Worm (Caenorhabditis elegans): Measurements from ENCODE around the gene C29F5.1.
A peak's percentile ranks its signal among the peaks of the same experiment; 100 is the strongest.

The C29F5.1 gene

ce11 chrII:6331222-6331830 is 28.0 kb downstream of the C29F5.1 start, which contains the start of gene set-4 (continued):
- TF ChIP-seq zim-3 (tag; optimal IDR thresholded peaks at IDR 0.05): peak; percentile 11
- peak; percentile 85 for TF ChIP-seq F23B12.7 (tag; optimal IDR thresholded peaks at IDR 0.05; ENCODE audit: insufficient read depth)
- TF ChIP-seq hmg-1.2 (GFP tag; IDR thresholded peaks at IDR 0.05): peak; percentile 68
- peak; percentile 2 for TF ChIP-seq unc-130 (GFP tag; optimal IDR thresholded peaks at IDR 0.05)
- TF ChIP-seq F22D6.2 (tag; optimal IDR thresholded peaks at IDR 0.05): peak; percentile 44
- TF ChIP-seq unc-62 (GFP tag; optimal IDR thresholded peaks at IDR 0.05): no peak
- TF ChIP-seq Y95B8A.8 (GFP tag; IDR thresholded peaks at IDR 0.05): no peak
- peak; percentile 89 for TF ChIP-seq B0336.3 (GFP tag; IDR thresholded peaks at IDR 0.05)
- TF ChIP-seq nhr-179 (tag; optimal IDR thresholded peaks at IDR 0.05): no peak
- TF ChIP-seq lir-1 (GFP tag; conservative IDR thresholded peaks at IDR 0.05): peak; percentile 60; the same call in 1 of the 2 replicates
- peak; percentile 82 for TF ChIP-seq Y53G8AR.9 (GFP tag; conservative IDR thresholded peaks at IDR 0.05)
- TF ChIP-seq ceh-40 (GFP tag; IDR thresholded peaks at IDR 0.05): no peak
- no peak for TF ChIP-seq F39B2.1 (GFP tag; IDR thresholded peaks at IDR 0.05)
- TF ChIP-seq nfyb-1 (GFP tag; IDR thresholded peaks at IDR 0.05): peak; percentile 91
- TF ChIP-seq tlf-1 (GFP tag; optimal IDR thresholded peaks at IDR 0.05): peak; percentile 60
- TF ChIP-seq snpc-1.3 (tag; optimal IDR thresholded peaks at IDR 0.05; ENCODE audit: insufficient read depth): no peak
- TF ChIP-seq lin-26 (GFP tag; IDR thresholded peaks at IDR 0.05): no peak
- no peak for TF ChIP-seq B0261.1 (tag; optimal IDR thresholded peaks at IDR 0.05)
- peak; percentile 85 for TF ChIP-seq ztf-26 (tag; optimal IDR thresholded peaks at IDR 0.05)
- TF ChIP-seq snpc-3.4 (tag; optimal IDR thresholded peaks at IDR 0.05): no peak
- no peak for TF ChIP-seq F49E8.2 (tag; optimal IDR thresholded peaks at IDR 0.05; ENCODE audit: insufficient read depth)
- peak; percentile 42; the same call in 1 of the 2 replicates for TF ChIP-seq C17E4.6 (GFP tag; IDR thresholded peaks at IDR 0.05)
- TF ChIP-seq nhr-80 (tag; optimal IDR thresholded peaks at IDR 0.05): peak; percentile 97
- TF ChIP-seq hsf-1 (GFP tag; IDR thresholded peaks at IDR 0.05): no peak
- no peak for TF ChIP-seq nfya-2 (GFP tag; IDR thresholded peaks at IDR 0.05)
- TF ChIP-seq rcor-1 (GFP tag; IDR thresholded peaks at IDR 0.05): peak; percentile 79
- peak; percentile 84 for TF ChIP-seq ekl-4 (GFP tag; IDR thresholded peaks at IDR 0.05)
- TF ChIP-seq Y56A3A.18 (GFP tag; IDR thresholded peaks at IDR 0.05): no peak
- peak; percentile 50; the same call in 1 of the 2 replicates for TF ChIP-seq ceh-91 (GFP tag; IDR thresholded peaks at IDR 0.05)
- peak; percentile 87 for TF ChIP-seq K12H6.12 (tag; optimal IDR thresholded peaks at IDR 0.05)
- 0 out of 2 replicates have a peak, but pooled peaks have one; percentile 37 for TF ChIP-seq attf-3 (GFP tag; conservative IDR thresholded peaks at IDR 0.05)
- TF ChIP-seq him-1 (tag; optimal IDR thresholded peaks at IDR 0.05): peak; percentile 10
- peak; percentile 4 for TF ChIP-seq snpc-4 (GFP tag; optimal IDR thresholded peaks at IDR 0.05)
- TF ChIP-seq snpc-4 (tag; optimal IDR thresholded peaks at IDR 0.05): peak; percentile 6 to 81 (median 64)
- no peak; the same call in 1 of the 2 replicates for TF ChIP-seq Y67H2A.10 (GFP tag; conservative IDR thresholded peaks at IDR 0.05)
- peak; percentile 79 for TF ChIP-seq madf-6 (GFP tag; IDR thresholded peaks at IDR 0.05)
- no peak for TF ChIP-seq ceh-79 (tag; optimal IDR thresholded peaks at IDR 0.05)
- peak; percentile 73 for TF ChIP-seq repo-1 (tag; optimal IDR thresholded peaks at IDR 0.05)
- no peak for TF ChIP-seq lag-1 (GFP tag; IDR thresholded peaks at IDR 0.05)
- peak; percentile 38 for TF ChIP-seq athp-1 (tag; optimal IDR thresholded peaks at IDR 0.05)
- TF ChIP-seq T07F8.4 (tag; optimal IDR thresholded peaks at IDR 0.05): no peak
- TF ChIP-seq madf-8 (GFP tag; conservative IDR thresholded peaks at IDR 0.05): peak; percentile 30; the same call in 1 of the 2 replicates
- TF ChIP-seq sdz-38 (tag; optimal IDR thresholded peaks at IDR 0.05): no peak
- TF ChIP-seq sptf-2 (GFP tag; optimal IDR thresholded peaks at IDR 0.05): no peak
- TF ChIP-seq ZK185.1 (tag; optimal IDR thresholded peaks at IDR 0.05; ENCODE audit: poor library complexity, severe bottlenecking): peak; percentile 68
- no peak for TF ChIP-seq hlh-12 (tag; optimal IDR thresholded peaks at IDR 0.05)
- TF ChIP-seq zfh-2 (GFP tag; conservative IDR thresholded peaks at IDR 0.05): peak; percentile 96
- peak; percentile 86 for TF ChIP-seq pbrm-1 (GFP tag; IDR thresholded peaks at IDR 0.05)

Data from whole organism, young adult.